Worm (Caenorhabditis elegans) whole organism, late embryonic: ENCODE data around the gene T25B9.11.

Source experiments
- C38D4.7 ChIP-seq: fragments of 200-800 bp; sonication (Bioruptor generic); optimal IDR thresholded peaks from 2 replicates; lab custom pipeline; 2018; ENCODE audit warnings: mild to moderate bottlenecking, missing genetic modification characterization, moderate library complexity, missing compliant biosample characterization
- K09A11.1 ChIP-seq: sonication (generic microtip); optimal IDR thresholded peaks from 2 replicates; lab custom pipeline; 2017; ENCODE audit warnings: antibody characterized with exemption, mild to moderate bottlenecking, missing genetic modification characterization, missing compliant biosample characterization; ENCODE audit not compliant: insufficient read depth
- Y22D7AL.16 ChIP-seq: sonication (generic microtip); optimal IDR thresholded peaks from 2 replicates; lab custom pipeline; 2016; ENCODE audit warnings: missing genetic modification characterization, missing compliant biosample characterization
- ahr-1 ChIP-seq: sonication (generic microtip); optimal IDR thresholded peaks from 2 replicates; lab custom pipeline; 2016; ENCODE audit warnings: missing genetic modification characterization, missing compliant biosample characterization
- ceh-18 ChIP-seq: sonication (generic microtip); optimal IDR thresholded peaks from 2 replicates; lab custom pipeline; 2016; ENCODE audit warnings: missing genetic modification characterization, missing compliant biosample characterization
- ceh-24 ChIP-seq: sonication (generic microtip); optimal IDR thresholded peaks from 2 replicates; lab custom pipeline; 2016; ENCODE audit warnings: mild to moderate bottlenecking, missing genetic modification characterization, missing compliant biosample characterization
- ceh-31 ChIP-seq: sonication (generic microtip); optimal IDR thresholded peaks from 2 replicates; lab custom pipeline; 2016; ENCODE audit warnings: missing genetic modification characterization, missing compliant biosample characterization
- ceh-48 ChIP-seq: sonication (generic microtip); optimal IDR thresholded peaks from 2 replicates; lab custom pipeline; 2016; ENCODE audit warnings: missing genetic modification characterization, inconsistent platforms, missing compliant biosample characterization
- dve-1 ChIP-seq: sonication (generic microtip); optimal IDR thresholded peaks from 2 replicates; lab custom pipeline; 2017; ENCODE audit warnings: antibody characterized with exemption, mild to moderate bottlenecking, missing genetic modification characterization, missing compliant biosample characterization
- elt-2 ChIP-seq: sonication (generic microtip); optimal IDR thresholded peaks from 2 replicates; lab custom pipeline; 2016; ENCODE audit warnings: missing genetic modification reagents, missing genetic modification characterization, missing compliant biosample characterization
- ets-4 ChIP-seq: sonication (generic microtip); optimal IDR thresholded peaks from 2 replicates; lab custom pipeline; 2016; ENCODE audit warnings: missing genetic modification characterization, missing compliant biosample characterization
- eyg-1 ChIP-seq: sonication (generic microtip); optimal IDR thresholded peaks from 2 replicates; lab custom pipeline; 2016; ENCODE audit warnings: missing genotype, missing genetic modification characterization, missing compliant biosample characterization
- fkh-6 ChIP-seq: sonication (generic microtip); optimal IDR thresholded peaks from 2 replicates; lab custom pipeline; 2016; ENCODE audit warnings: missing genetic modification characterization, missing compliant biosample characterization
- hlh-15 ChIP-seq: sonication (generic microtip); optimal IDR thresholded peaks from 2 replicates; lab custom pipeline; 2016; ENCODE audit warnings: missing genetic modification characterization, missing compliant biosample characterization
- hlh-8 ChIP-seq: sonication (generic microtip); optimal IDR thresholded peaks from 2 replicates; lab custom pipeline; 2016; ENCODE audit warnings: missing genotype, missing genetic modification characterization, missing compliant biosample characterization
- mec-3 ChIP-seq: sonication (generic microtip); optimal IDR thresholded peaks from 2 replicates; lab custom pipeline; 2016; ENCODE audit warnings: borderline replicate concordance, missing genetic modification characterization, missing compliant biosample characterization
- nfya-1 ChIP-seq: sonication (generic microtip); optimal IDR thresholded peaks from 2 replicates; lab custom pipeline; 2017; ENCODE audit warnings: missing genetic modification characterization, mild to moderate bottlenecking, missing compliant biosample characterization, antibody characterized with exemption, moderate library complexity
- nhr-11 ChIP-seq: fragments of 150-350 bp; optimal IDR thresholded peaks from 2 replicates; lab custom pipeline; 2014; ENCODE audit warnings: missing biosample characterization, missing genetic modification characterization
- nhr-232 ChIP-seq: sonication (generic microtip); optimal IDR thresholded peaks from 2 replicates; lab custom pipeline; 2016; ENCODE audit warnings: missing genetic modification characterization, missing compliant biosample characterization
- npax-4 ChIP-seq: sonication (generic microtip); optimal IDR thresholded peaks from 2 replicates; lab custom pipeline; 2016; ENCODE audit warnings: missing genetic modification characterization, missing compliant biosample characterization
- pag-3 ChIP-seq: sonication (generic microtip); optimal IDR thresholded peaks from 2 replicates; lab custom pipeline; 2016; ENCODE audit warnings: missing compliant biosample characterization, missing genetic modification characterization, borderline replicate concordance
- pat-9 ChIP-seq: fragments of 200-800 bp; sonication (Bioruptor generic); optimal IDR thresholded peaks from 2 replicates; lab custom pipeline; 2018; ENCODE audit warnings: mild to moderate bottlenecking, missing genetic modification characterization, moderate library complexity, missing compliant biosample characterization
- pax-1 ChIP-seq: fragments of 150-350 bp; optimal IDR thresholded peaks from 2 replicates; lab custom pipeline; 2014; ENCODE audit warnings: missing biosample characterization, missing genetic modification characterization
- pros-1 ChIP-seq: fragments of 150-350 bp; optimal IDR thresholded peaks from 2 replicates; lab custom pipeline; 2014; ENCODE audit warnings: missing biosample characterization, missing genetic modification reagents, missing genetic modification characterization
- syd-9 ChIP-seq: sonication (generic microtip); optimal IDR thresholded peaks from 2 replicates; lab custom pipeline; 2016; ENCODE audit warnings: mild to moderate bottlenecking, missing genetic modification characterization, moderate library complexity, missing compliant biosample characterization
- ttx-3 ChIP-seq: sonication (generic microtip); optimal IDR thresholded peaks from 2 replicates; lab custom pipeline; 2016; ENCODE audit warnings: missing genetic modification reagents, missing genetic modification characterization, missing compliant biosample characterization
- unc-3 ChIP-seq, 2 experiments: fragments of 200-800 bp in 1 of 2; sonication (Bioruptor generic) in 1 of 2; sonication (generic microtip) in 1 of 2; conservative IDR thresholded peaks in 1 of 2; optimal IDR thresholded peaks in 1 of 2; 2 replicates each; pipeline versions ENCODE4 v1.3.6 to Lab custom; 2016 to 2022; ENCODE audit warnings: missing compliant biosample characterization in 2 of 2, missing genetic modification characterization in 2 of 2, missing genetic modification reagents in 1 of 2
- unc-42 ChIP-seq: sonication (generic microtip); optimal IDR thresholded peaks from 2 replicates; lab custom pipeline; 2016; ENCODE audit warnings: missing genotype, missing genetic modification characterization, missing compliant biosample characterization
- unc-55 ChIP-seq: sonication (generic microtip); optimal IDR thresholded peaks from 2 replicates; lab custom pipeline; 2017; ENCODE audit warnings: missing biosample characterization, missing genetic modification reagents, missing genetic modification characterization
- zip-5 ChIP-seq: sonication (generic microtip); optimal IDR thresholded peaks from 2 replicates; lab custom pipeline; 2016; ENCODE audit warnings: missing genetic modification characterization, missing compliant biosample characterization

The T25B9.11 gene

DNA sequence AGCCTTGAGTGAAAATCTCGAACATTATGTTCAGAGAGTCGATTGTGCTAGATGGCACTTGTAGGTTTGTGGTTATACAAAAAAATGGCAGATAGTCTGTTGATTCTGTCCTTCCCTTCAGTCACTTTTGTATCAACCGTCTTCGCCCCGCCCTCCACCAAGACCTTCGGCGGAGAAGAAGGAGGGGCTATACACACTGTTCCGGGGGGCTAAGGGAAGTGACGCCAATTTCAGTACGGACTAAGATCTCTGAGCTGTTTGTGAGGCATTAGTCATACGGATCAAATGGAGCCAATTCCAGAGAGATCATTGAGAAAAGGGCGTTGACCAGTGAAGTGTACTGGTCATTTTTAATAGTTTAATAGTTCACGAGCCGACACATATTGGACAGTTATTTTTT is 16.3 kb downstream of the T25B9.11 start, which contains the start of gene swt-3:
swt-3 (minus strand) TSS at position 101 of the 400 bp plus-strand sequence.
- TF ChIP-seq K09A11.1 (tag; lab: Kevin White, UChicago) (no peak), npax-4 (tag; lab: Kevin White, UChicago) (no peak), Y22D7AL.16 (tag; lab: Kevin White, UChicago) (no peak), ahr-1 (tag; lab: Kevin White, UChicago) (no peak), unc-55 (GFP tag; lab: Kevin White, UChicago) (no peak), pax-1 (tag; lab: Kevin White, UChicago) (no peak), zip-5 (no peak)

DNA sequence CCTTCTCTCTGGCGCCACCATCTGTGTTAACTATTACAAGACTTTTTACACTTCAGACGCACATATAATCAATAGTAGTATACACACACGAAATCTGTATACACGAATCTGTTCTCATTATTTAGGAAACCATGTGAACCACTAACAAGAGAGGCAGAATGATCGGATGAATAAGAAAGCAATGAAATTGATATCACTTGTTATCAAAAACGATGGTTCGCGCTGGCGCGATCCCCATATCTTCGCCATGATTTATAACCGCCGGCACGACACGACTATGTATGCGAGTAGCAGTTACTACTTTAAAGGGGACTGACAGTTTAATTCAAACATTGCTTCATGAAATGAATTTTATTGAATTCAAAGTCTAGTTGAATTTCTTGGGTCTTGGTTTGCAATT is 17.0 kb downstream of the T25B9.11 start:
- TF ChIP-seq unc-55 (GFP tag; lab: Kevin White, UChicago) (no peak), fkh-6 (tag; lab: Kevin White, UChicago) (no peak), ceh-48 (no peak), ttx-3 (no peak), pros-1 (tag; lab: Kevin White, UChicago) (no peak), ceh-24 (tag; lab: Kevin White, UChicago) (no peak)

- TF ChIP-seq Y22D7AL.16 (tag; lab: Kevin White, UChicago) (no peak), ceh-24 (tag; lab: Kevin White, UChicago) (no peak), zip-5 (no peak), ttx-3 (no peak), nfya-1 (tag; lab: Kevin White, UChicago) (no peak), ceh-31 (no peak), pat-9 (tag; lab: Kevin White, UChicago) (no peak)
Measured at ce11 chrIV:10782014-10782413, 17.7 kb downstream of the T25B9.11 start.

ce11 chrIV:10784085-10784484 is 19.8 kb downstream of the T25B9.11 start:
- TF ChIP-seq ceh-31 = no peak
- peak; percentile 84 for TF ChIP-seq elt-2
- TF ChIP-seq, all 69 proteins: peak for 1

DNA sequence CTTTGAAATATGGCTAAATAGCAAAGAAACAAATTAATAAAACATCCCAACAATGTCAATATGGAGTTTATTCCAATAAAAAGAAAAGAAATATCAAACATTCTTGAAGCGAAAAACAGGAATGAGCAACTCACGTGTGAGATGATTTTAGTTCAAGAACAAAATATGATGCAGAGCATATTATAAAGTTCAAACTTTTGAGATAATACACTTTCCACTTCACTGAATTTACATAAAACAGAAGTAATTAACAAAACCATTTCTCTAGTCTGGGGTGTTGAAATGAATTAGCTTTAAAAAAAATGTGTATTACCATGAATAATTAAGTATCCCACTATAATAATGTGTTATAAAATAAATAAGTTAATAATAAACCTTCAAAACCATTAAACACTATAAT is 22.4 kb downstream of the T25B9.11 start, which contains the start of gene srd-7:
srd-7 (minus strand) TSS at position 101 of the 400 bp plus-strand sequence.
- TF ChIP-seq syd-9 (tag; lab: Kevin White, UChicago) (no peak), mec-3 (tag; lab: Kevin White, UChicago) (no peak)

- TF ChIP-seq hlh-8 (tag; lab: Kevin White, UChicago) = no peak
- TF ChIP-seq eyg-1 (tag; lab: Kevin White, UChicago) = no peak
- TF ChIP-seq K09A11.1 (tag; lab: Kevin White, UChicago) = no peak
- no peak for TF ChIP-seq unc-3 (GFP tag; conservative IDR thresholded peaks at IDR 0.05; lab: Robert Waterston, UW)
- TF ChIP-seq unc-3 (tag; optimal IDR thresholded peaks at IDR 0.05; lab: Kevin White, UChicago) = no peak
- no peak for TF ChIP-seq hlh-15 (tag; lab: Kevin White, UChicago)
- TF ChIP-seq, all 69 proteins: peak for 0
Measured at ce11 chrIV:10790353-10790752, 26.0 kb downstream of the T25B9.11 start, which contains the start of gene pept-2. Gene pept-2, plus strand, starts transcription at chrIV:10790653.

DNA sequence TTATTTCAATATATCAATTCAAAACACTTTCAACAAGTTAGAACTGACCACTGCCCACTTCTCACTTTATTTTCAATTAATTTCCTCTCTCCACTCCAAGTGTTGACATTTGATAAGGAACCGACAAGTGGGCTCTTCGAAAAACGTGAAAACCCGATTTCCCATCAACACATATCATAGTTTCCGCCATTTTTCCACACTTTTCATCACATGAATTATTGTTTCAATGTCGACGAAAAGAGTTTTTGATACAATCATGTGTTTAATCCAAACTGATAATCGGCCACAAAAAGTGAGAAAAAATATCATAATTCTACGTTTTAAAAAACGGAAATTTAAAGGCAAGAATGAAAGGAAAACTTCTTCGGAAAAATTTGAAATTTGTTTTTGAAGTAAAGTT is 31.4 kb downstream of the T25B9.11 start:
- TF ChIP-seq hlh-8 (tag; lab: Kevin White, UChicago) (no peak), dve-1 (no peak), mec-3 (tag; lab: Kevin White, UChicago) (no peak), unc-42 (no peak), nhr-232 (tag; lab: Kevin White, UChicago) (no peak), ets-4 (tag; lab: Kevin White, UChicago) (no peak)
- TF ChIP-seq, all 69 proteins: peak for 0

ce11 chrIV:10796707-10797106 is 32.4 kb downstream of the T25B9.11 start:
- TF ChIP-seq nhr-232 (tag; lab: Kevin White, UChicago) (no peak), C38D4.7 (no peak), ceh-18 (tag; lab: Kevin White, UChicago) (no peak), nhr-11 (no peak), pag-3 (tag; lab: Kevin White, UChicago) (no peak), elt-2 (peak; percentile 53)
